Worm (Caenorhabditis elegans) whole organism, L4 larva: Measurements from ENCODE around the gene F58B4.3.

Experiments
- D1046.2 ChIP-seq: fragments of 200-800 bp; sonication (Bioruptor generic); IDR thresholded peaks from 2 replicates; pipeline ENCODE4 v1.3.6; 2022; ENCODE audit warnings: missing genetic modification characterization, missing compliant biosample characterization
- R02D3.7 ChIP-seq: fragments of 150-350 bp; sonication (generic microtip); optimal IDR thresholded peaks from 3 replicates; lab custom pipeline; 2014; ENCODE audit warnings: missing biosample characterization, missing genetic modification characterization
- T26A8.4 ChIP-seq: fragments of 200-800 bp; sonication (Bioruptor generic); IDR thresholded peaks from 2 replicates; pipeline ENCODE4 v1.3.6; 2022; ENCODE audit warnings: missing genetic modification characterization, missing compliant biosample characterization
- Y48G9A.11 ChIP-seq: fragments of 200-800 bp; sonication (Bioruptor generic); IDR thresholded peaks from 2 replicates; pipeline ENCODE4 v1.3.6; 2022; ENCODE audit warnings: missing genetic modification reagents, missing genetic modification characterization, missing compliant biosample characterization
- ama-1 ChIP-seq: fragments of 150-350 bp; optimal IDR thresholded peaks from 2 replicates; lab custom pipeline; 2014; ENCODE audit warnings: inconsistent platforms, mixed read lengths
- arid-1 ChIP-seq: fragments of 200-800 bp; sonication (Bioruptor generic); conservative IDR thresholded peaks from 2 replicates; pipeline ENCODE4 v1.3.6; 2022; ENCODE audit warnings: missing genetic modification reagents, missing genetic modification characterization, missing compliant biosample characterization
- attf-4 ChIP-seq: sonication (generic microtip); optimal IDR thresholded peaks from 3 replicates; lab custom pipeline; 2017; ENCODE audit warnings: missing biosample characterization, missing genetic modification characterization
- ceh-32 ChIP-seq: sonication (generic microtip); optimal IDR thresholded peaks from 2 replicates; lab custom pipeline; 2016; ENCODE audit warnings: mild to moderate bottlenecking, missing genetic modification characterization, missing compliant biosample characterization; ENCODE audit not compliant: poor library complexity
- ceh-62 ChIP-seq: sonication (generic microtip); optimal IDR thresholded peaks from 2 replicates; lab custom pipeline; 2017; ENCODE audit warnings: missing biosample characterization, missing genetic modification characterization
- ces-1 ChIP-seq: fragments of 150-350 bp; sonication (generic microtip); optimal IDR thresholded peaks from 4 replicates; lab custom pipeline; 2014; ENCODE audit warnings: missing biosample characterization, missing genetic modification reagents, missing genetic modification characterization
- daf-16 ChIP-seq, 3 experiments: sonication (generic microtip); optimal IDR thresholded peaks; 2 replicates each; lab custom pipeline; 2016 to 2017; ENCODE audit warnings: missing genetic modification characterization in 3 of 3, missing genetic modification reagents in 3 of 3, mild to moderate bottlenecking in 2 of 3, missing compliant biosample characterization in 2 of 3, missing biosample characterization in 1 of 3, moderate library complexity in 1 of 3
- daf-8 ChIP-seq: fragments of 200-800 bp; sonication (Bioruptor generic); IDR thresholded peaks from 2 replicates; pipeline ENCODE4 v1.3.6; 2022; ENCODE audit warnings: missing genetic modification characterization, missing compliant biosample characterization
- dmd-8 ChIP-seq: fragments of 200-800 bp; sonication (Bioruptor generic); IDR thresholded peaks from 2 replicates; pipeline ENCODE4 v1.3.6; 2022; ENCODE audit warnings: missing genetic modification characterization, missing compliant biosample characterization
- dve-1 ChIP-seq: sonication (generic microtip); optimal IDR thresholded peaks from 2 replicates; lab custom pipeline; 2017; ENCODE audit warnings: antibody characterized with exemption, mild to moderate bottlenecking, missing genetic modification characterization, missing compliant biosample characterization; ENCODE audit not compliant: insufficient read depth
- egl-27 ChIP-seq: sonication (generic microtip); optimal IDR thresholded peaks from 3 replicates; lab custom pipeline; 2017; ENCODE audit warnings: missing biosample characterization, missing genetic modification reagents, missing genetic modification characterization
- gei-8 ChIP-seq: fragments of 200-800 bp; sonication (Bioruptor generic); optimal IDR thresholded peaks from 2 replicates; lab custom pipeline; 2018; ENCODE audit warnings: mild to moderate bottlenecking, missing genetic modification characterization, missing compliant biosample characterization
- hif-1 ChIP-seq, 2 experiments: sonication (generic microtip); optimal IDR thresholded peaks; 2 replicates each; lab custom pipeline; 2016 to 2017; ENCODE audit warnings: missing compliant biosample characterization in 2 of 2, missing genetic modification characterization in 2 of 2, missing genetic modification reagents in 2 of 2, missing genotype in 2 of 2, mild to moderate bottlenecking in 1 of 2
- hlh-30 ChIP-seq: sonication (generic microtip); optimal IDR thresholded peaks from 2 replicates; lab custom pipeline; 2017; ENCODE audit warnings: antibody characterized with exemption, mild to moderate bottlenecking, missing genetic modification characterization, missing compliant biosample characterization; ENCODE audit not compliant: insufficient read depth
- hmg-1.1 ChIP-seq: fragments of 200-800 bp; sonication (Bioruptor generic); IDR thresholded peaks from 2 replicates; pipeline ENCODE4 v1.3.6; 2022; ENCODE audit warnings: missing genetic modification reagents, missing genetic modification characterization, missing compliant biosample characterization
- jun-1 ChIP-seq: fragments of 150-350 bp; optimal IDR thresholded peaks from 2 replicates; lab custom pipeline; 2014; ENCODE audit warnings: missing biosample characterization, missing genetic modification reagents, missing genetic modification characterization
- lim-7 ChIP-seq: fragments of 200-800 bp; sonication (Bioruptor generic); IDR thresholded peaks from 2 replicates; pipeline ENCODE4 v1.3.6; 2022; ENCODE audit warnings: missing genetic modification characterization, missing compliant biosample characterization
- lin-29 ChIP-seq: fragments of 200-800 bp; sonication (Bioruptor generic); IDR thresholded peaks from 2 replicates; pipeline ENCODE4 v1.3.6; 2022; ENCODE audit warnings: missing genetic modification reagents, missing genetic modification characterization, missing compliant biosample characterization
- lin-39 ChIP-seq: fragments of 150-350 bp; optimal IDR thresholded peaks from 2 replicates; lab custom pipeline; 2014; ENCODE audit warnings: missing biosample characterization, missing genetic modification reagents, missing genetic modification characterization
- lir-3 ChIP-seq: sonication (generic microtip); optimal IDR thresholded peaks from 2 replicates; lab custom pipeline; 2016; ENCODE audit warnings: mild to moderate bottlenecking, missing genetic modification characterization, missing compliant biosample characterization
- lsy-2 ChIP-seq, 2 experiments: fragments of 150-350 bp in 1 of 2; sonication (generic microtip) in 1 of 2; optimal IDR thresholded peaks; 2 replicates each; lab custom pipeline; 2014 to 2017; ENCODE audit warnings: missing biosample characterization in 2 of 2, missing genetic modification characterization in 2 of 2
- mdl-1 ChIP-seq, 2 experiments: fragments of 150-350 bp in 1 of 2; sonication (generic microtip) in 1 of 2; optimal IDR thresholded peaks; 2 replicates each; lab custom pipeline; 2014 to 2017; ENCODE audit warnings: missing biosample characterization in 2 of 2, missing genetic modification characterization in 2 of 2
- mdt-29 ChIP-seq: fragments of 200-800 bp; sonication (Bioruptor generic); IDR thresholded peaks from 2 replicates; pipeline ENCODE4 v1.3.6; 2022; ENCODE audit warnings: missing genetic modification reagents, missing genetic modification characterization, missing compliant biosample characterization
- mes-2 ChIP-seq: sonication (generic microtip); optimal IDR thresholded peaks from 2 replicates; lab custom pipeline; 2016; ENCODE audit warnings: missing genotype, mild to moderate bottlenecking, missing genetic modification characterization, missing compliant biosample characterization; ENCODE audit not compliant: poor library complexity, severe bottlenecking
- nhr-11 ChIP-seq: fragments of 150-350 bp; optimal IDR thresholded peaks from 2 replicates; lab custom pipeline; 2014; ENCODE audit warnings: missing biosample characterization, missing genetic modification characterization
- nhr-25 ChIP-seq: sonication (generic microtip); optimal IDR thresholded peaks from 2 replicates; lab custom pipeline; 2017; ENCODE audit warnings: missing genetic modification characterization, mild to moderate bottlenecking, missing compliant biosample characterization, antibody characterized with exemption, moderate library complexity, borderline replicate concordance; ENCODE audit not compliant: insufficient read depth
- nhr-41 ChIP-seq: fragments of 200-800 bp; sonication (Bioruptor generic); IDR thresholded peaks from 2 replicates; pipeline ENCODE4 v1.3.6; 2022; ENCODE audit warnings: missing genetic modification reagents, missing genetic modification characterization, missing compliant biosample characterization
- nhr-77 ChIP-seq: fragments of 150-350 bp; optimal IDR thresholded peaks from 2 replicates; lab custom pipeline; 2014; ENCODE audit warnings: missing biosample characterization, missing genetic modification characterization
- pqm-1 ChIP-seq: sonication (generic microtip); optimal IDR thresholded peaks from 2 replicates; lab custom pipeline; 2017; ENCODE audit warnings: missing biosample characterization, missing genetic modification characterization
- sdz-12 ChIP-seq: fragments of 200-800 bp; sonication (Bioruptor generic); optimal IDR thresholded peaks from 2 replicates; lab custom pipeline; 2018; ENCODE audit warnings: mild to moderate bottlenecking, missing genetic modification characterization, missing compliant biosample characterization
- set-16 ChIP-seq: fragments of 200-800 bp; sonication (Bioruptor generic); IDR thresholded peaks from 2 replicates; pipeline ENCODE4 v1.3.6; 2022; ENCODE audit warnings: missing genetic modification reagents, missing genetic modification characterization, missing compliant biosample characterization
- skn-1 ChIP-seq: fragments of 150-350 bp; optimal IDR thresholded peaks from 2 replicates; lab custom pipeline; 2014; ENCODE audit warnings: missing biosample characterization, missing genetic modification characterization
- spr-1 ChIP-seq: sonication (generic microtip); optimal IDR thresholded peaks from 2 replicates; lab custom pipeline; 2016; ENCODE audit warnings: mild to moderate bottlenecking, missing genetic modification characterization, missing compliant biosample characterization
- spr-3 ChIP-seq: fragments of 200-800 bp; sonication (Bioruptor generic); optimal IDR thresholded peaks from 2 replicates; lab custom pipeline; 2018; ENCODE audit warnings: mild to moderate bottlenecking, missing genetic modification characterization, missing compliant biosample characterization
- tra-1 ChIP-seq: fragments of 200-800 bp; sonication (Bioruptor generic); IDR thresholded peaks from 2 replicates; pipeline ENCODE4 v1.3.6; 2022; ENCODE audit warnings: missing genetic modification reagents, missing genetic modification characterization, missing compliant biosample characterization
- unc-62 ChIP-seq, 3 experiments: fragments of 150-350 bp in 1 of 3; sonication (generic microtip); optimal IDR thresholded peaks in 2 of 3; peaks in 1 of 3; 1 replicate in 1 of 3; 2 replicates in 2 of 3; lab custom pipeline; 2014 to 2017; ENCODE audit warnings: missing biosample characterization in 3 of 3, missing genetic modification characterization in 3 of 3, missing genetic modification reagents in 3 of 3, missing genotype in 1 of 3
- vab-7 ChIP-seq: fragments of 200-800 bp; sonication (Bioruptor generic); IDR thresholded peaks from 2 replicates; pipeline ENCODE4 v1.3.6; 2022; ENCODE audit warnings: missing genetic modification reagents, missing genetic modification characterization, missing compliant biosample characterization
- ztf-7 ChIP-seq: fragments of 150-350 bp; optimal IDR thresholded peaks from 2 replicates; lab custom pipeline; 2014; ENCODE audit warnings: missing biosample characterization, missing genetic modification characterization

F58B4.3 gene

DNA sequence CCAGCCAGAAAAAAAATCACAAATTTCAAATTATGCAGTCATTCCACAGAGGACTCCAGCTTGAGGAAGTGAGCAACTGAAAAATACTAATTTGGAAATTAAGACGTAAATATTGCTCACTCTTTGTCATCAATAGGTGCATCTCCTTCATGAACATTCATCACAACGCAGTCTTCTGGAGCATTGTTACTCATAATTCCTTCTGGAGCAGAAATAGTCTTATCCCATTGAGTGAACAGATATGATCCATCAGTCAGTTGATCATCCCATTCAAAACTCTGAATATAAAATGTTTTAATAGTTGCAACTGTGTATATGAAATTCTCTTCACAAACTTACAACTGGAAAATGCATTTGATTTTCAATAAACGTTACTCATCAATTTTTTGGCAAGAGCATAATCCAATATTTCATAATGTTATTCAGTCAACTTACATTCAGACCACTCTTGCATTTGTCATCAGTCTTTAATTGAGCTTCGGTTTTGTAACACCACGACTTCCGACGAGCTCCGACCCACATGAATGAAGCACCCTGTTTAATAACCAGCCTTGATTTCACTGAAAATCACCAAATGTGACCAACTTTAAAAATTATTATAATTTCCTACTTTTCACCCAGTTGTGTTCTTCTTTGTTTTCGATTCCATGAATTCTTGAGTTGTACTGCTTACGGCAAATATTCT is 24.0 kb downstream of the F58B4.3 start (continued):
- TF ChIP-seq lin-29 (no peak), hif-1 (tag; optimal IDR thresholded peaks at IDR 0.05; lab: Kevin White, UChicago) (peak in 1 of 2 experiments; percentile 6), ces-1 (GFP tag; lab: Kevin White, UChicago) (no peak), dve-1 (tag; lab: Kevin White, UChicago) (peak; percentile 42), tra-1 (GFP tag; lab: Robert Waterston, UW) (0 out of 2 replicates have a peak, but pooled peaks have one; percentile 8), mdt-29 (GFP tag; lab: Robert Waterston, UW) (0 out of 2 replicates have a peak, but pooled peaks have one; percentile 32), arid-1 (GFP tag; lab: Robert Waterston, UW) (no peak), ceh-62 (tag; lab: Kevin White, UChicago) (no peak), mdl-1 (tag; optimal IDR thresholded peaks at IDR 0.05; lab: Kevin White, UChicago) (no peak), attf-4 (tag; lab: Kevin White, UChicago) (no peak), unc-62 (GFP tag; optimal IDR thresholded peaks at IDR 0.05 in 1 of 2; lab: Kevin White, UChicago) (peak; percentile 19 to 67), unc-62 (tag; optimal IDR thresholded peaks at IDR 0.05; lab: Kevin White, UChicago) (no peak), nhr-25 (tag; lab: Kevin White, UChicago) (peak; percentile 18), R02D3.7 (tag; lab: Kevin White, UChicago) (no peak), hmg-1.1 (GFP tag; lab: Robert Waterston, UW) (peak; percentile 43; the same call in 1 of the 2 replicates), hlh-30 (tag; lab: Kevin White, UChicago) (no peak), skn-1 (tag; lab: Kevin White, UChicago) (no peak), set-16 (GFP tag; lab: Robert Waterston, UW) (no peak), ama-1 (lab: Kevin White, UChicago) (peak; percentile 72), lim-7 (no peak), gei-8 (GFP tag; lab: Kevin White, UChicago) (no peak), mes-2 (tag; lab: Kevin White, UChicago) (no peak), ztf-7 (no peak), nhr-41 (GFP tag; lab: Robert Waterston, UW) (no peak), lsy-2 (tag; optimal IDR thresholded peaks at IDR 0.05; lab: Kevin White, UChicago) (peak in 1 of 2 experiments; percentile 61), ceh-32 (tag; lab: Kevin White, UChicago) (no peak), lir-3 (tag; lab: Kevin White, UChicago) (no peak), jun-1 (no peak), vab-7 (GFP tag; lab: Robert Waterston, UW) (no peak), nhr-77 (tag; lab: Kevin White, UChicago) (peak; percentile 24), nhr-11 (tag; lab: Kevin White, UChicago) (no peak)

ce11 chrV:10954334-10954733 is 24.7 kb downstream of the F58B4.3 start, which contains the start of gene clec-221:
TSS of gene clec-221 (minus strand) at chrV:10954434.
- TF ChIP-seq daf-16 (GFP tag; optimal IDR thresholded peaks at IDR 0.05; lab: Kevin White, UChicago) (no peak), daf-16 (tag; optimal IDR thresholded peaks at IDR 0.05; lab: Kevin White, UChicago) (no peak), T26A8.4 (GFP tag; lab: Robert Waterston, UW) (no peak), R02D3.7 (tag; lab: Kevin White, UChicago) (no peak), lim-7 (no peak), sdz-12 (GFP tag; lab: Kevin White, UChicago) (no peak), ces-1 (GFP tag; lab: Kevin White, UChicago) (no peak), spr-1 (tag; lab: Kevin White, UChicago) (no peak), lin-39 (tag; lab: Kevin White, UChicago) (no peak), Y48G9A.11 (GFP tag; lab: Robert Waterston, UW) (no peak), pqm-1 (tag; lab: Kevin White, UChicago) (no peak), spr-3 (no peak), dmd-8 (GFP tag; lab: Robert Waterston, UW) (no peak), daf-8 (no peak), egl-27 (tag; lab: Kevin White, UChicago) (no peak), mdt-29 (GFP tag; lab: Robert Waterston, UW) (no peak), D1046.2 (GFP tag; lab: Robert Waterston, UW) (no peak), nhr-77 (tag; lab: Kevin White, UChicago) (no peak)
